Fruit fly (Drosophila melanogaster): ENCODE results near the gene CG3397.

- no peak for TF ChIP-seq Nf-YC (tag; optimal IDR thresholded peaks at IDR 0.05)
- TF ChIP-seq CG4282 (GFP tag; optimal IDR thresholded peaks at IDR 0.05) = no peak
- no peak for TF ChIP-seq CG14860 (GFP tag; IDR thresholded peaks at IDR 0.05; ENCODE audit: partially characterized antibody)
- TF ChIP-seq knrl (GFP tag; IDR thresholded peaks at IDR 0.05; ENCODE audit: partially characterized antibody) = no peak
- TF ChIP-seq Mrtf (GFP tag; IDR thresholded peaks at IDR 0.05) = no peak
Measured at dm6 chr3R:11973826-11974225, 10.5 kb downstream of the CG3397 start.
